Worm (Caenorhabditis elegans) whole organism, L2 larva: Measurements from ENCODE around the gene kbp-4.

ENCODE experiments used
- R02D3.7 ChIP-seq: fragments of 150-350 bp; optimal IDR thresholded peaks from 2 replicates; lab custom pipeline; 2014; ENCODE audit warnings: missing biosample characterization, missing genetic modification characterization
- fos-1 ChIP-seq: fragments of 150-350 bp; optimal IDR thresholded peaks from 2 replicates; lab custom pipeline; 2014; ENCODE audit warnings: missing biosample characterization, missing genetic modification characterization
- lin-39 ChIP-seq: fragments of 150-350 bp; optimal IDR thresholded peaks from 2 replicates; lab custom pipeline; 2014; ENCODE audit warnings: missing biosample characterization, missing genetic modification reagents, missing genetic modification characterization
- mab-5 ChIP-seq: fragments of 150-350 bp; optimal IDR thresholded peaks from 2 replicates; lab custom pipeline; 2014; ENCODE audit warnings: missing biosample characterization, missing genetic modification characterization
- skn-1 ChIP-seq: sonication (generic microtip); optimal IDR thresholded peaks from 2 replicates; lab custom pipeline; 2017; ENCODE audit warnings: missing biosample characterization, missing genetic modification characterization
- unc-39 ChIP-seq: fragments of 150-350 bp; optimal IDR thresholded peaks from 2 replicates; lab custom pipeline; 2014; ENCODE audit warnings: missing biosample characterization, missing genetic modification characterization
- zag-1 ChIP-seq: fragments of 150-350 bp; optimal IDR thresholded peaks from 2 replicates; lab custom pipeline; 2014; ENCODE audit warnings: missing biosample characterization, missing genetic modification characterization

- TF ChIP-seq R02D3.7 (tag; lab: Kevin White, UChicago), result no peak
- no peak for TF ChIP-seq unc-39 (tag; lab: Kevin White, UChicago)
- TF ChIP-seq skn-1 (tag; lab: Kevin White, UChicago), result no peak
- no peak for TF ChIP-seq fos-1 (tag; lab: Kevin White, UChicago)
- no peak for TF ChIP-seq mab-5
- TF ChIP-seq lin-39 (tag; lab: Kevin White, UChicago), result no peak
- TF ChIP-seq zag-1 (tag; lab: Kevin White, UChicago), result no peak
Observed at ce11 chrIII:1099523-1099922, 18.8 kb downstream of the kbp-4 start.
